Worm (Caenorhabditis elegans): Measurements from ENCODE around the gene osta-3.

ce11 chrII:14814894-14815568, 2.7 kb downstream of the osta-3 start, which contains the start of gene W01D2.1:
- TF ChIP-seq egl-27 (tag; optimal IDR thresholded peaks at IDR 0.05) (no peak), lin-13 (GFP tag; optimal IDR thresholded peaks at IDR 0.05) (peak; percentile 52), F13H6.1 (tag; optimal IDR thresholded peaks at IDR 0.05) (peak; percentile 26), skn-1 (tag; optimal IDR thresholded peaks at IDR 0.05) (no peak), lin-39 (tag; optimal IDR thresholded peaks at IDR 0.05) (no peak), unc-39 (tag; optimal IDR thresholded peaks at IDR 0.05) (no peak), mab-5 (tag; optimal IDR thresholded peaks at IDR 0.05) (peak; percentile 23), snpc-4 (tag; optimal IDR thresholded peaks at IDR 0.05) (peak; percentile 77), fos-1 (tag; optimal IDR thresholded peaks at IDR 0.05) (peak; percentile 27), ztf-11 (tag; optimal IDR thresholded peaks at IDR 0.05) (no peak), mdl-1 (tag; optimal IDR thresholded peaks at IDR 0.05) (no peak), mbf-1 (tag; optimal IDR thresholded peaks at IDR 0.05) (no peak)

All from whole organism, L2 larva.